Fruit fly (Drosophila melanogaster): Measurements from ENCODE around the gene CG2991.
A peak's percentile ranks its signal among the peaks of the same experiment; 100 is the strongest.

Gene CG2991

dm6 chr2L:2884683-2885502 is 27.9 kb downstream of the CG2991 start (continued):
- TF ChIP-seq sc (optimal IDR thresholded peaks at IDR 0.05) = no peak
- TF ChIP-seq sc (GFP tag; optimal IDR thresholded peaks at IDR 0.05) = peak; percentile 2
- peak; percentile 74 for TF ChIP-seq sug (tag; optimal IDR thresholded peaks at IDR 0.05)
- TF ChIP-seq Ets97D (GFP tag; optimal IDR thresholded peaks at IDR 0.05) = peak; percentile 71
- no peak for TF ChIP-seq chif (GFP tag; optimal IDR thresholded peaks at IDR 0.05)
- TF ChIP-seq CG34376 (GFP tag; optimal IDR thresholded peaks at IDR 0.05) = peak; percentile 89
- TF ChIP-seq dimm (GFP tag; IDR thresholded peaks at IDR 0.05) = no peak
- TF ChIP-seq CG4404 (GFP tag; IDR thresholded peaks at IDR 0.05) = no peak
- TF ChIP-seq cad (GFP tag; optimal IDR thresholded peaks at IDR 0.05) = no peak
- no peak for TF ChIP-seq CG4820 (GFP tag; optimal IDR thresholded peaks at IDR 0.05)
- peak; percentile 41 for TF ChIP-seq CoRest (tag; optimal IDR thresholded peaks at IDR 0.05)
- TF ChIP-seq CG10267 (tag; optimal IDR thresholded peaks at IDR 0.05) = no peak
- peak; percentile 39; the same call in 1 of the 2 replicates for TF ChIP-seq ara (GFP tag; IDR thresholded peaks at IDR 0.05)
- TF ChIP-seq mld (GFP tag; IDR thresholded peaks at IDR 0.05; ENCODE audit: partially characterized antibody) = peak; percentile 52; the same call in 1 of the 3 replicates
- no peak for TF ChIP-seq pum (GFP tag; optimal IDR thresholded peaks at IDR 0.05)
- TF ChIP-seq MESR4 (GFP tag; optimal IDR thresholded peaks at IDR 0.05) = peak; percentile 41
- peak; percentile 14 for TF ChIP-seq ATbp (GFP tag; optimal IDR thresholded peaks at IDR 0.05)
- TF ChIP-seq CG13296 (GFP tag; optimal IDR thresholded peaks at IDR 0.05) = peak; percentile 57
- TF ChIP-seq CG15601 (tag; optimal IDR thresholded peaks at IDR 0.05) = peak; percentile 39
- TF ChIP-seq sqz (GFP tag; optimal IDR thresholded peaks at IDR 0.05) = no peak
- TF ChIP-seq CG13894 (tag; optimal IDR thresholded peaks at IDR 0.05) = peak; percentile 84
- TF ChIP-seq abd-A (tag; optimal IDR thresholded peaks at IDR 0.05) = peak; percentile 91
- TF ChIP-seq Xbp1 (GFP tag; optimal IDR thresholded peaks at IDR 0.05) = no peak
- TF ChIP-seq hkb (optimal IDR thresholded peaks at IDR 0.05) = no peak
- peak; percentile 30 for TF ChIP-seq hkb (GFP tag; IDR thresholded peaks at IDR 0.05)
- 0 out of 2 replicates have a peak, but pooled peaks have one; percentile 48 for TF ChIP-seq bowl (GFP tag; IDR thresholded peaks at IDR 0.05)
- TF ChIP-seq CG18619 (GFP tag; optimal IDR thresholded peaks at IDR 0.05) = peak; percentile 27
- TF ChIP-seq Taf1 (GFP tag; IDR thresholded peaks at IDR 0.05) = no peak; the same call in 1 of the 2 replicates
- TF ChIP-seq CG6765 (GFP tag; optimal IDR thresholded peaks at IDR 0.05) = peak; percentile 34
- TF ChIP-seq Tbp (GFP tag; optimal IDR thresholded peaks at IDR 0.05) = no peak
- no peak for TF ChIP-seq CG43689 (GFP tag; IDR thresholded peaks at IDR 0.05)
- no peak for TF ChIP-seq her (GFP tag; optimal IDR thresholded peaks at IDR 0.05)
- TF ChIP-seq gfzf (GFP tag; optimal IDR thresholded peaks at IDR 0.05) = peak; percentile 66
- no peak for TF ChIP-seq Gsc (GFP tag; IDR thresholded peaks at IDR 0.05)
- peak; percentile 68 for TF ChIP-seq Dp (GFP tag; optimal IDR thresholded peaks at IDR 0.05)
- no peak for TF ChIP-seq Ada2b (GFP tag; IDR thresholded peaks at IDR 0.05)
- peak; percentile 24; the same call in 1 of the 2 replicates for TF ChIP-seq hbn (GFP tag; IDR thresholded peaks at IDR 0.05; ENCODE audit: partially characterized antibody)
- TF ChIP-seq CG2129 (GFP tag; IDR thresholded peaks at IDR 0.05; ENCODE audit: partially characterized antibody) = no peak
- peak; percentile 73 for TF ChIP-seq HLHmδ (GFP tag; optimal IDR thresholded peaks at IDR 0.05)
- peak; percentile 53 for TF ChIP-seq nerfin-1 (tag; optimal IDR thresholded peaks at IDR 0.05)
- TF ChIP-seq exex (tag; optimal IDR thresholded peaks at IDR 0.05) = peak; percentile 55
- TF ChIP-seq wdn (GFP tag; IDR thresholded peaks at IDR 0.05) = no peak
- TF ChIP-seq chn (GFP tag; optimal IDR thresholded peaks at IDR 0.05) = peak; percentile 13
- TF ChIP-seq CG17612 (GFP tag; IDR thresholded peaks at IDR 0.05) = no peak
- peak; percentile 51 for TF ChIP-seq CG34224 (GFP tag; IDR thresholded peaks at IDR 0.05; ENCODE audit: partially characterized antibody)
- no peak for TF ChIP-seq Oli (tag; optimal IDR thresholded peaks at IDR 0.05)
- peak; percentile 83 for TF ChIP-seq chm (GFP tag; IDR thresholded peaks at IDR 0.05)
- TF ChIP-seq danr (GFP tag; IDR thresholded peaks at IDR 0.05) = no peak
- peak; percentile 45 for TF ChIP-seq Mes4 (GFP tag; optimal IDR thresholded peaks at IDR 0.05)
- TF ChIP-seq Dad (GFP tag; optimal IDR thresholded peaks at IDR 0.05) = no peak

Measured in whole organism, embryonic.